Worm (Caenorhabditis elegans): Measurements from ENCODE around the gene fbxb-91.

DNA sequence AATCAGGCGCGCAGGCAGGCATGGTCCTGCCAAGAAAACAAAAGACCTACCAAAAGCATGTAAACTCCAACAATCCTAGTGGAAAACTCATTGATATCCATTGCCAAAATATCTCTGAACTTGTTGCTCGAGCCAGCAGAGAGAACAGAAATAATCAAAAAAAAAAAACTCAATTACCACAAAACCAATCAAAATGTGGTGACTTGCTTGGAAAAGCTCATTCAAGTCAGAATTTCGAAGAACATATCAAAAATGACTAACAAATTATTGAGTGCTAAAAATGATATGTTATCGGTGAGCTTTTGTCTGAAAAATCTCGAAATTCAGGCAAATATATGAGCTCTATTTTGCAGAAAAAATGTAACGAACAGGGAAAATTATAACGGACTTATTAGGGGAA, 49.3 kb downstream of the fbxb-91 start, which contains the start of gene srx-105:
- TF ChIP-seq ztf-29 (GFP tag; IDR thresholded peaks at IDR 0.05): no peak
- TF ChIP-seq med-1 (GFP tag; optimal IDR thresholded peaks at IDR 0.05; ENCODE audit: insufficient read depth): no peak
- TF ChIP-seq klf-2 (GFP tag; conservative IDR thresholded peaks at IDR 0.05): no peak
- TF ChIP-seq T22C8.4 (GFP tag; IDR thresholded peaks at IDR 0.05): no peak
- no peak for TF ChIP-seq flt-1 (GFP tag; IDR thresholded peaks at IDR 0.05)

All from whole organism, midembryonic.